Worm (Caenorhabditis elegans) whole organism, midembryonic: ENCODE results near the gene str-28.

Source experiments
- med-1 ChIP-seq: sonication (generic microtip); optimal IDR thresholded peaks from 2 replicates; lab custom pipeline; 2017; ENCODE audit warnings: missing genetic modification characterization, mild to moderate bottlenecking, missing compliant biosample characterization, antibody characterized with exemption, missing genetic modification reagents; ENCODE audit not compliant: insufficient read depth
- ref-1 ChIP-seq: fragments of 200-800 bp; sonication (Bioruptor generic); conservative IDR thresholded peaks from 2 replicates; pipeline ENCODE4 v1.3.6; 2022; ENCODE audit warnings: missing genetic modification reagents, missing genetic modification characterization, missing compliant biosample characterization
- tab-1 ChIP-seq: fragments of 200-800 bp; sonication (Bioruptor generic); IDR thresholded peaks from 2 replicates; pipeline ENCODE4 v1.3.6; 2022; ENCODE audit warnings: missing genetic modification characterization, missing compliant biosample characterization
- ztf-29 ChIP-seq: fragments of 200-800 bp; sonication (Bioruptor generic); IDR thresholded peaks from 2 replicates; pipeline ENCODE4 v1.3.6; 2022; ENCODE audit warnings: missing genetic modification reagents, missing genetic modification characterization, missing compliant biosample characterization

- no peak for TF ChIP-seq ref-1 (GFP tag; lab: Robert Waterston, UW)
- no peak for TF ChIP-seq med-1 (GFP tag; lab: Kevin White, UChicago)
- no peak for TF ChIP-seq tab-1
- TF ChIP-seq ztf-29 (GFP tag; lab: Robert Waterston, UW): no peak
These were observed 12.3 kb upstream of the str-28 start, which contains the start of gene srbc-8 for ce11 chrV:7485000-7485399.
